Fruit fly (Drosophila melanogaster): ENCODE measurements around the gene CG2616.

The CG2616 gene

DNA sequence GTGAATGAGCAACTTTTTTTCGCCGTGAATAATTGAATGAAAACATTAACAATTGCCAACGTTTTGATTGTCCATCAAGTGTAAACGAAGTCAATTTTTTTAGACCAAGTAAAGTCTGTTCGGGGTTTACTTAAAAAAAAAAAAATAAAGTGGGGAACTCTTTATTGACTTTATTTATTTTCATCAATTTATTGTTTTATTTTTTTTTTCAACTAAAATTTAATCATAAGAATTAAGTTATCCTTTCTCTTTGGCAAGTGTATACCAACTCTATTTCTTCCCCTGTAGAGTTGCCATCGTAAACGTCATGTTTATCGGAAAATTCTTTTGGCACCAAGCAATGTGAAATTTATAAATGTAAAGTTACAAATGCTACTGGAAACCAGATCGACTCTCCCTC lies at the start of gene CG2616:
Gene CG2616 (plus strand): TSS at position 301 of the 400 bp plus-strand sequence.
- no peak for TF ChIP-seq noc (tag; optimal IDR thresholded peaks at IDR 0.05)

DNA sequence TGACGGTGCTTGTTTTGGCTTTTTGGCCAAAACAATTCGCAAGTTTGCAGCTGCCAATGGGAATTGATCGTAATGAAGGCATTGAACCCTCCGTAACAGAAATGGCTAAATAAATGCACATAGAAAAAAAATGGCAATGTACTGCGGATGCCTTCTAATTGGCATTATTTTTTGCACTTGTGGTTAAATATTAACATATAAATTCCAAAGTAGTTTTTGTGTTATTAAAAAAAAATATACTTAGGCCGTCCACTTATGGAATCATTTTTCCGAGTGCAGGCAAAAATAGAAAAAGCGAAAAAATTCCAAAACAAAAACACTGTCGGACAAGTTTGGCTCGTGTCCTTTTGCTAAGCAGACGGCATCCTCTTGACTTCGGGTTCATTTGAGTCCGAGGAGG lies 35.4 kb upstream of the CG2616 start:
- no peak for TF ChIP-seq noc (tag; optimal IDR thresholded peaks at IDR 0.05)

DNA sequence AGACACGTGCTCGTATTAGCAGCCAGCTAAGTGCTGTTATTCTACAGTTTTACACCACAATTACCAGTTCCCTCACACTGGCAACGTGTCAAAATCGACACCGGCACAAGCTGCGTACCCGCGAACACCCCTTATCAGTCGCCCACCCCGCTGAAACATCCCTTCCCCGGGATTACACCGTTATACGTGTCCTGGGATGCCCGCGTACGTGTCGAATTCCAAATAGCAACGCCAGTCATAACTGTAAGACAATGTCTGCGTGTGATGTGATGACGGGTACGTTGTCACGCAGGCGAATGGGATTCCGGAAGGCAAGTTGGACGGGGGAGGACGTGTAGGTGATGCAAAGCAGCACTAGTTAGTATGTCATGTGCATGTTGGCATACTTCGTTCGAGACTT lies 2.2 kb upstream of the CG2616 start:
- TF ChIP-seq noc (tag; optimal IDR thresholded peaks at IDR 0.05): no peak

DNA sequence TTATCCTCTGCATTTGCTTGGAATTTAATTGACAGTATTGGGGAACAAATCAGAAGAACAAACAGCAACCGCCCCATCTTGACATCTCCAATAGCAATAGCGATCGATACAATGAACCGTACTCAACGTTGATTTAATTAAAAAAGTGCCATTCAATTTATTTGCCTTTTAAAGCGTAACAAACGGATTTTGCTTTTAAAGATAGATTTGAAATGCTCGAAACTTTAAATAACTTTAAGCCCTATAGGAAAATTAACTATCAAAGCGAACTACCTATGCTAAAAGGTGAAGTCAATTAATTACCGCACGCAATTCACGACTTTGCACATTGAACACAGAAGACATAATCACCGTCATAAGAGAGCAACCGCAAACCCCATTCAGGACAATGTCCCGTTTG lies 17.2 kb downstream of the CG2616 start, which contains the start of gene CG43254:
Gene CG43254 (minus strand): TSS at position 101 of the 400 bp plus-strand sequence.
- TF ChIP-seq noc (tag; optimal IDR thresholded peaks at IDR 0.05): no peak

DNA sequence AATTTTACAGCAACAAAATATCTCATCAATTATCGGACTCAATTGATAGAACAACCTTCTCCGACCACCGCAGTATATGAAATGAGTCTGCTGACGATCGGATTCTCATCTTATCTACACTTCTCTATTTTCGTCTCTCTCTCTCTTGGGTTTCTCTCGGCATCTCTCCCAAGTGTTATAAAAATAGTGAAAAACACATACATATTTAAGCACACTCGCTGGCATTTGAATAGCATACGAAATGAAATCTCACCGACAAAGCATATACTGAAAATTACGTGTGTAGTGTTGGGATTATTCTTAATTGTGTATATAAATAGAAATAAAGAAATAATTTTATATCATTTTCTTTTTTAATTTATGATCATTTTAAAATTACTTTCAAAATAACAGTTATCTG lies 27.8 kb downstream of the CG2616 start, which contains the start of gene pyd3:
Gene pyd3 (minus strand): TSS at position 87 of the 400 bp plus-strand sequence.
- TF ChIP-seq noc (tag; optimal IDR thresholded peaks at IDR 0.05): no peak

DNA sequence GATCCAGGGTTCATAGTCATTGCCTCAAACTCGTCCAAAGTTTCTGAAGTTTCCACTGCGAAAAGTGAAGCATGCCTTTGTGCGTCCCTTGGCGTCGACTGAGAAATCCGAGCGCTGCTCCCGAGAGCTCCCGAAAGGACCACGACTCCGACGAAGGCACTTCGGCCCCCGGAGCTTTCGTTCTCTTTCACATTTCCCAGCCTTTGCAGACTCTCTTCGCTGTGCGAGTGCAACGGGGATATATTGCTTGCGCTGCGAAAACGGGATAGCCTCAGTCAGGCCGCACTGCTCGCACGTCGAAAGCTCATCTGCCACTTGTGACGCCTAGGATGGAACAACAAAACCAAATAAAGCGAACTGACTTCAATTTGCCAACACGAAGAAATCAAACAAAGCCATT lies 31.3 kb downstream of the CG2616 start:
- no peak for TF ChIP-seq noc (tag; optimal IDR thresholded peaks at IDR 0.05)

DNA sequence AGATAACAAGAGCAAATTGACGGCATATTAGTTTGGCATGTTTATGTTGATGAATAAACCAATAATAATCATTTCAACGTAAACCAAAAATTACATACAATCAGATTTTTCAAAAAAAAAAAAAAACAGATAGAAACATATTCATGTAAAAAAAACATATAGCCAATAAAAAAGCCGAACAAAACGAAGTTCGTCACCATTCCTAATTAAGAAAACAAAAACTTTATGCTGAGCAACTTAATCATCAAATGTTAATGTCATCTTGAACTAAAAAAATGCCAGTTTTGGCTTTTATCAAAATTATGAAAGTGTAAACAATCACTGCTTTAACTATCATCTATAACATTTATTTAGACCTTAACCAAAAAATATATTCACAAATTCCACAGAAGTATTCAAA lies 35.6 kb downstream of the CG2616 start, which contains the start of gene CG10919:
Gene CG10919 (plus strand): TSS at position 301 of the 400 bp plus-strand sequence.
- no peak for TF ChIP-seq noc (tag; optimal IDR thresholded peaks at IDR 0.05)

DNA sequence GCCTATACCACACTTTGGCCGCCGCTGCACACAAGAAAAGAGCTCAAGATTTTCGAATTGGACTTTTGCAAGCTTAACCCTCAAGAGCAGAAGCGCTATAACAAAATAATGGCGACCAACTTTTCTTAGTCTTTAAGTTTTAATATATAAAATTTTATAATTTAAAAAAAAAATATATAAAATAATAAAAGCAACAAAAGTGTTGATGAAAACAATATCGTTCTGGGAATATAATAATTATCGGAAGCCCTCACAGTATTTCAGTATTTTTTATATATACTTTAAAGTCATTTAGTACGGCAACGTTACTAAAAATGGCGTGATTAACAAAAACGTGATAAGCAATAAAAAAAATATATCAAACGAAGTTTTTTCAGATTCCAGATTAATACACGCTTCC lies 37.3 kb downstream of the CG2616 start, which contains the start of gene Sp7:
Gene Sp7 (plus strand): TSS at position 301 of the 400 bp plus-strand sequence.
- TF ChIP-seq noc (tag; optimal IDR thresholded peaks at IDR 0.05): no peak

DNA sequence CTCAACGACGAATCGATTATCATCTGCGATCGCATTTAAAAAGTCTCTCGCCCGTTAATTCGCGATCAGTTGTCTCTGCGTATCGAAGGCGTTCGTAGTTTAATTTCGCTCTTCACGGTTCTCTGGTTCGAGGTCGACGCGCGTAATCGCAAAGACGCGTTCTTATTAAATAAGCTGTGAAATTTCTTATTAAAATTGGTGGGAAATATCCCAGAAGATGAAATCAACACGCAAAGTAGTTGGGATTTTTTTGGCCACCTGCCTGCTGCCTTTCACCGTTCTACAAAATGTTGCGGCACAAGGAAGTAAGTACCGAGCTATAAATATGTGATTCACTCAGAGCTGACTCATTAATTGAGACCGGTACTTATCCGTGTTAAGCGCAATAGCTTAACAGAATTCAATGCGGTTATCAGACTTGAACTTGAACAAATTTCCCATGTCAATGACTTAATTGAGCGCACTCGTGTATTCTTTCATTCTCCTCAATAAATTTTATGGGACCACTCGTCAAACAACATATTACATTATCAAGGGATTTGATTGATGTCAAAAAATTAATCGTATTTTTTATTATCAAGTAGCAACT lies 38.8 kb downstream of the CG2616 start:
- no peak for TF ChIP-seq noc (tag; optimal IDR thresholded peaks at IDR 0.05)

DNA sequence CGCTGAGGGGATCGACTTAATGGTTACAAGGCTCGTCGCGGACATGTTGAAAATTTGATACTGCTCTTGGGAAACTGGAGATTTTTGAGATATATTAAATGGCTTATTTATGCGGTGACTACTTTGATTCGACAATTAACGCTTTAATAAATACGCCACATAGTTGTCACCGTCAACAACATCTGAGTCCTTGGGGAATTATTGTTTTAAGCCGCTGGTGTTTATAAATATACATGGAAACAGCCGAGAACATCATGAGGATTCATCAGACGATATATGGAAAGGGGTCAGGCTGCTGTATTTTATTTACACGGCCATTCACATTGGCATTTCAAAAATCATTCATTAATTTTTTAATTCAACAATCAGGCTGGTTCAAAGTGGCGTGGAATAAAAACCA lies 49.4 kb downstream of the CG2616 start, which contains the start of gene CG11286:
Gene CG11286 (minus strand): TSS at position 101 of the 400 bp plus-strand sequence.
- TF ChIP-seq noc (tag; optimal IDR thresholded peaks at IDR 0.05): no peak
